Fruit fly (Drosophila melanogaster) whole organism: ENCODE data around the gene Hexo1.

Experiments
- CG8478 ChIP-seq: fragments of >200 bp; optimal IDR thresholded peaks from 2 replicates; lab custom pipeline; 2018; ENCODE audit warnings: inconsistent platforms
- pan ChIP-seq: fragments of >200 bp; optimal IDR thresholded peaks from 2 replicates; lab custom pipeline; 2017
- psq ChIP-seq: fragments of >200 bp; optimal IDR thresholded peaks from 2 replicates; lab custom pipeline; 2017
- usp ChIP-seq: fragments of >200 bp; optimal IDR thresholded peaks from 2 replicates; lab custom pipeline; 2017; ENCODE audit warnings: missing biosample characterization, missing genetic modification characterization, mixed read lengths

DNA sequence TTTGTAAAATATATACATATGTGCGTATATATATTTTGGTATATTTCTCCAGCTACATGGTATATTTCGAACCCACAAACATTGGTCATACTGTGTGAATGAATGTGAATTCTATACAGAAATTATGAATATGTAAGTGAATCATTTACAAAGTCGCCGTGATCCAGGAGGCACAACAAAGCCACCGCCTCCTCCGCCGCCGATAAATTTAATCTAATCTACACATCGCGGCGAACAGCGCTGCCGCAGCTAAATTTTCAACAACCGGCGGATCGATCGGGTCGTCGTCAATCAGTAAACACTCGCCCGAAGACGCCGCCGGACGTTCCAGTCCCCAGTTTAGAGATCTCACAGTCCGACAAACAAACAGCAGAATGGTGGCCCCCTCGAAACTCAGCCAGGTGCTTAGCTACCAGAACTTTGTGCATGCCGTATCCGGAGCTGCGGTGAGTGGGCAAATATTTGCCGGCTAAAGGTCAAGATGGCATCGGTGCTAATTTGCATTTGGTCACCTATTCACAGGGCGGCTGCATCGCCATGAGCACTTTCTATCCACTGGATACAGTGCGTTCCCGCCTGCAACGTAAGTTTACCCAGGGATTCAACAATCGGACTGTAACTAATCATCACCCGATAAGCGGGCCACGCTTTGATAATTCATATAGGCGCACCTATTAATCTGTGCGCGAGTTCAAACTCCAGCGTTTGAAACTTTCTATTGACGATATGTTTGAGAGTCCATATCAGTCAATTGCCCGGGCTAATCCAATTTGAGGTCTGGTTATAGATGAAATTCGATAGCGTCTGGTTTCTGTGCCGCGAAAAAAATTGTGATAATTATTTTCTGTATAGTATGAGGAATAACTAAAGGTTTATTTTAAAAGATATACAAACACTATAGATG lies 30.5 kb downstream of the Hexo1 start, which contains the start of gene PMP34:
- TF ChIP-seq pan (lab: Kevin White, UChicago) (no peak), CG8478 (lab: Kevin White, UChicago) (no peak), psq (lab: Kevin White, UChicago) (no peak), usp (GFP tag; lab: Kevin White, UChicago) (no peak)
